Fruit fly (Drosophila melanogaster): ENCODE measurements around the gene CG8360.
A peak's percentile ranks its signal among the peaks of the same experiment; 100 is the strongest.

CG8360 gene

dm6 chr2L:8211070-8211469, 1.7 kb upstream of the CG8360 start, which contains the start of gene Ssb-c31a (continued):
- peak; percentile 60 for TF ChIP-seq CG2712 (tag; optimal IDR thresholded peaks at IDR 0.05)
- TF ChIP-seq CG10565 (GFP tag; optimal IDR thresholded peaks at IDR 0.05), result no peak
- TF ChIP-seq sima (GFP tag; optimal IDR thresholded peaks at IDR 0.05), result no peak
- 0 out of 3 replicates have a peak, but pooled peaks have one; percentile 18 for TF ChIP-seq so (GFP tag; IDR thresholded peaks at IDR 0.05)
- TF ChIP-seq CG2116 (GFP tag; optimal IDR thresholded peaks at IDR 0.05), result peak; percentile 79
- no peak for TF ChIP-seq E2f1 (GFP tag; IDR thresholded peaks at IDR 0.05)
- peak; percentile 48 for TF ChIP-seq lab (GFP tag; optimal IDR thresholded peaks at IDR 0.05)
- no peak for TF ChIP-seq CG7928 (GFP tag; optimal IDR thresholded peaks at IDR 0.05)
- TF ChIP-seq Hsf (GFP tag; optimal IDR thresholded peaks at IDR 0.05), result peak; percentile 62
- TF ChIP-seq sob (GFP tag; IDR thresholded peaks at IDR 0.05), result peak; percentile 81
- no peak for TF ChIP-seq dimm (GFP tag; IDR thresholded peaks at IDR 0.05)
- TF ChIP-seq CG15514 (GFP tag; optimal IDR thresholded peaks at IDR 0.05), result peak; percentile 50
- peak; percentile 71 for TF ChIP-seq amos (GFP tag; IDR thresholded peaks at IDR 0.05; ENCODE audit: partially characterized antibody)
- peak; percentile 24 for TF ChIP-seq ewg (GFP tag; optimal IDR thresholded peaks at IDR 0.05)
- no peak for TF ChIP-seq fu2 (GFP tag; optimal IDR thresholded peaks at IDR 0.05)
- TF ChIP-seq knrl (GFP tag; IDR thresholded peaks at IDR 0.05; ENCODE audit: partially characterized antibody), result peak; percentile 82
- TF ChIP-seq ems (GFP tag; optimal IDR thresholded peaks at IDR 0.05), result peak; percentile 42
- peak; percentile 73 for TF ChIP-seq CG12659 (GFP tag; optimal IDR thresholded peaks at IDR 0.05)
- no peak for TF ChIP-seq CG15011 (GFP tag; optimal IDR thresholded peaks at IDR 0.05)
- peak; percentile 6 for TF ChIP-seq CG10654 (GFP tag; optimal IDR thresholded peaks at IDR 0.05)
- no peak for TF ChIP-seq Lhr (GFP tag; optimal IDR thresholded peaks at IDR 0.05)
- peak; percentile 20 for TF ChIP-seq cwo (GFP tag; optimal IDR thresholded peaks at IDR 0.05)
- peak; percentile 44 for TF ChIP-seq zen (tag; optimal IDR thresholded peaks at IDR 0.05)
- TF ChIP-seq CG32767 (GFP tag; IDR thresholded peaks at IDR 0.05), result no peak
- peak; percentile 89 for TF ChIP-seq Med (GFP tag)
- 0 out of 2 replicates have a peak, but pooled peaks have one; percentile 17 for TF ChIP-seq CG32532 (GFP tag; IDR thresholded peaks at IDR 0.05)
- TF ChIP-seq bab2 (GFP tag; optimal IDR thresholded peaks at IDR 0.05), result peak; percentile 33
- peak; percentile 11 for TF ChIP-seq cato (GFP tag; optimal IDR thresholded peaks at IDR 0.05; ENCODE audit: borderline replicate concordance)
- peak; percentile 42; the same call in 1 of the 2 replicates for TF ChIP-seq al (GFP tag; IDR thresholded peaks at IDR 0.05)
- no peak for TF ChIP-seq CG11398 (GFP tag; optimal IDR thresholded peaks at IDR 0.05)
- TF ChIP-seq Hr78 (GFP tag; optimal IDR thresholded peaks at IDR 0.05), result no peak
- TF ChIP-seq CG4707 (GFP tag; optimal IDR thresholded peaks at IDR 0.05), result no peak
- no peak for TF ChIP-seq BtbVII (GFP tag; optimal IDR thresholded peaks at IDR 0.05)
- peak; percentile 99 for TF ChIP-seq CG10267 (tag; optimal IDR thresholded peaks at IDR 0.05)
- TF ChIP-seq CG9817 (tag; optimal IDR thresholded peaks at IDR 0.05), result peak; percentile 48
- peak; percentile 53 for TF ChIP-seq CG9437 (GFP tag; optimal IDR thresholded peaks at IDR 0.05)
- TF ChIP-seq Vsx1 (GFP tag; optimal IDR thresholded peaks at IDR 0.05), result no peak
- no peak for TF ChIP-seq Optix (GFP tag; IDR thresholded peaks at IDR 0.05)
- TF ChIP-seq CG16863 (GFP tag; optimal IDR thresholded peaks at IDR 0.05), result peak; percentile 19
- peak; percentile 48 for TF ChIP-seq Side (GFP tag; optimal IDR thresholded peaks at IDR 0.05)
- peak; percentile 76 for TF ChIP-seq CG2129 (GFP tag; IDR thresholded peaks at IDR 0.05; ENCODE audit: partially characterized antibody)
- TF ChIP-seq CG1024 (GFP tag; IDR thresholded peaks at IDR 0.05), result no peak
- TF ChIP-seq CG12236 (GFP tag; optimal IDR thresholded peaks at IDR 0.05), result no peak
- TF ChIP-seq CG14441 (GFP tag; IDR thresholded peaks at IDR 0.05), result no peak
- no peak for TF ChIP-seq Sox102F (GFP tag; optimal IDR thresholded peaks at IDR 0.05)
- TF ChIP-seq CG30403 (GFP tag; optimal IDR thresholded peaks at IDR 0.05), result peak; percentile 77
- TF ChIP-seq nmo (GFP tag; optimal IDR thresholded peaks at IDR 0.05), result peak; percentile 64
- peak; percentile 66 for TF ChIP-seq Ets97D (GFP tag; optimal IDR thresholded peaks at IDR 0.05)
- peak; percentile 84 for TF ChIP-seq lilli (GFP tag; optimal IDR thresholded peaks at IDR 0.05)
- no peak for TF ChIP-seq shn (GFP tag; optimal IDR thresholded peaks at IDR 0.05)
